Fruit fly (Drosophila melanogaster): ENCODE data around the gene eIF2A.

The eIF2A gene

DNA sequence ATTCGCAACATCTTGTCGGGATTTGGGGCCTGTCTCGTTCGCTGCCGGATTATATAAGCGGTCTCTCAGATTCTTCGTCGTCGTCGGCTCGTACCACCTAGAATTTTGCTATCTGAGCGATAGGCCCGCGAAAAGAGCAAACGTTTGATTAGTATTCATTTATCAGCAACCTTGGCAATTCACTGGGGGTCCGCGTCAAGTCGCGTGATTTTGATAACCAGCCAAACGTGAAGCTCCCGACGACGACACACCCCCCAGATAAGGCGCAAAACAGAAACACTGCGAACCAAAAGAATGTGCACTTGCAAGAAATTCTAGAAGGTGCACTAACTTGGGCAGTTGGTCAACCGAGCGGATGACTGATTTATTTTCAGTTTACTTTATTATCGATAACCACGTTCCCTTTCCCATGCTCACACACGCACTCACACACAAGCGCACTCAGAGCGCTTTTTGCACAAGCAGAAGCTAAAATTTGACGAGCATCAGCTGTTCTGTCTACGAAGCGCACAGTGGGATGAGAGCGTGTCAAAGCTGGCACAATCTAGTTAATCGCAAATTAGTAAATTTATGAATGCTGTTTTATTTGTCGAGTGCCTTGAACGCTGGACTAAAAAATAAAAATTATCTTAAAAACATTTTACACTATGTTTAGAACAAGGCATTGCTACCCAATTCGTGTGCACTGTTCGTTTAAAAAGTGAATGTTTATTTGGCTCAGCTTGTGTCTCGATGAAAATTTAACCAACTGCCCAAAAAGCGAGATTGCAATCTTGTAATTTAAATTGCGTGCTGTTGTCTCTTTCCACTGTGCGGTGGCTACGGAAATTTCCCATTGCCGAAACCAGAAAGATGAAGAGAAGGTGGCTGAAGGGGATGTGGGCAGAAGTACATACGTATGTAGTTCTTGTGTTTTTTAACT is 15.4 kb downstream of the eIF2A start (continued):
- TF ChIP-seq CG16815 (GFP tag; optimal IDR thresholded peaks at IDR 0.05), result peak; percentile 88
- TF ChIP-seq pum (GFP tag; optimal IDR thresholded peaks at IDR 0.05), result peak; percentile 92
- peak; percentile 93 for TF ChIP-seq CG10209 (GFP tag; optimal IDR thresholded peaks at IDR 0.05)
- TF ChIP-seq pros (GFP tag; optimal IDR thresholded peaks at IDR 0.05), result no peak
- peak; percentile 94 for TF ChIP-seq org-1 (GFP tag; optimal IDR thresholded peaks at IDR 0.05)
- TF ChIP-seq CG18764 (GFP tag; optimal IDR thresholded peaks at IDR 0.05), result peak; percentile 86
- peak; percentile 77 for TF ChIP-seq sim (GFP tag; IDR thresholded peaks at IDR 0.05)
- TF ChIP-seq CG6765 (GFP tag; optimal IDR thresholded peaks at IDR 0.05), result peak; percentile 89
- peak; percentile 91 for TF ChIP-seq E2f1 (GFP tag; IDR thresholded peaks at IDR 0.05)
- TF ChIP-seq tx (GFP tag; optimal IDR thresholded peaks at IDR 0.05), result peak; percentile 88
- TF ChIP-seq kay (GFP tag; optimal IDR thresholded peaks at IDR 0.05), result peak; percentile 92
- peak; percentile 90 for TF ChIP-seq salm (tag; optimal IDR thresholded peaks at IDR 0.05)
- peak; percentile 91 for TF ChIP-seq CG32772 (GFP tag; IDR thresholded peaks at IDR 0.05)
- TF ChIP-seq danr (GFP tag; IDR thresholded peaks at IDR 0.05), result peak; percentile 86
- no peak for TF ChIP-seq Opbp (GFP tag; IDR thresholded peaks at IDR 0.05; ENCODE audit: partially characterized antibody)
- TF ChIP-seq onecut (GFP tag; IDR thresholded peaks at IDR 0.05), result peak; percentile 85
- peak; percentile 93 for TF ChIP-seq Six4 (GFP tag; optimal IDR thresholded peaks at IDR 0.05)
- TF ChIP-seq cad (GFP tag; optimal IDR thresholded peaks at IDR 0.05), result no peak
- TF ChIP-seq zfh1 (GFP tag; IDR thresholded peaks at IDR 0.05), result peak; percentile 94
- peak; percentile 92 for TF ChIP-seq Sox102F (GFP tag; optimal IDR thresholded peaks at IDR 0.05)
- no peak for TF ChIP-seq HLHmδ (GFP tag; optimal IDR thresholded peaks at IDR 0.05)
- TF ChIP-seq abd-A (tag; optimal IDR thresholded peaks at IDR 0.05), result no peak
- TF ChIP-seq CG6813 (GFP tag; optimal IDR thresholded peaks at IDR 0.05), result peak; percentile 93
- TF ChIP-seq CG17328 (GFP tag; IDR thresholded peaks at IDR 0.05), result peak; percentile 86
- TF ChIP-seq Hr3 (GFP tag; optimal IDR thresholded peaks at IDR 0.05), result peak; percentile 91
- TF ChIP-seq CG33557 (GFP tag; optimal IDR thresholded peaks at IDR 0.05), result peak; percentile 64
- peak; percentile 79 for TF ChIP-seq Hand (GFP tag; optimal IDR thresholded peaks at IDR 0.05)
- peak; percentile 80 for TF ChIP-seq Ets97D (GFP tag; optimal IDR thresholded peaks at IDR 0.05)
- peak; percentile 80 for TF ChIP-seq CG4360 (GFP tag; IDR thresholded peaks at IDR 0.05)
- peak; percentile 93 for TF ChIP-seq NK7.1 (GFP tag; optimal IDR thresholded peaks at IDR 0.05)
- TF ChIP-seq Drgx (GFP tag; IDR thresholded peaks at IDR 0.05), result peak; percentile 93
- TF ChIP-seq Gsc (GFP tag; IDR thresholded peaks at IDR 0.05), result peak; percentile 83
- peak in 1 of 2 experiments; percentile 55 for TF ChIP-seq eve (GFP tag; optimal IDR thresholded peaks at IDR 0.05)
- peak; percentile 89 for TF ChIP-seq B-H1 (GFP tag; IDR thresholded peaks at IDR 0.05)
- no peak for TF ChIP-seq h (optimal IDR thresholded peaks at IDR 0.05)
- peak; percentile 90 for TF ChIP-seq lbe (GFP tag; optimal IDR thresholded peaks at IDR 0.05)
- peak; percentile 21; the same call in 1 of the 3 replicates for TF ChIP-seq CG14860 (GFP tag; IDR thresholded peaks at IDR 0.05; ENCODE audit: partially characterized antibody)
- peak; percentile 89 for TF ChIP-seq gsb-n (tag; optimal IDR thresholded peaks at IDR 0.05)
- TF ChIP-seq tup (GFP tag; optimal IDR thresholded peaks at IDR 0.05), result peak; percentile 85
- TF ChIP-seq CG15601 (tag; optimal IDR thresholded peaks at IDR 0.05), result peak; percentile 86
- peak; percentile 95 for TF ChIP-seq Xrp1 (GFP tag; IDR thresholded peaks at IDR 0.05)
- TF ChIP-seq CG3838 (GFP tag; optimal IDR thresholded peaks at IDR 0.05), result peak; percentile 80
- peak; percentile 90 for TF ChIP-seq CG14014 (GFP tag; IDR thresholded peaks at IDR 0.05)
- TF ChIP-seq CG12942 (GFP tag; optimal IDR thresholded peaks at IDR 0.05), result peak; percentile 88
- TF ChIP-seq grau (tag; optimal IDR thresholded peaks at IDR 0.05), result peak; percentile 92
- peak; percentile 88 for TF ChIP-seq Atf3 (GFP tag; optimal IDR thresholded peaks at IDR 0.05)
- TF ChIP-seq CG18011 (GFP tag; optimal IDR thresholded peaks at IDR 0.05), result peak; percentile 81
- peak in 1 of 2 experiments; percentile 93 for TF ChIP-seq Eip74EF (GFP tag; optimal IDR thresholded peaks at IDR 0.05)
- peak; percentile 72 for TF ChIP-seq CG6175 (GFP tag; IDR thresholded peaks at IDR 0.05)
